Fruit fly (Drosophila melanogaster) whole organism, wandering third instar larva: Measurements from ENCODE around the gene RpL8.
A peak's percentile ranks its signal among the peaks of the same experiment; 100 is the strongest.

Experiments
- Abd-B ChIP-seq: fragments of >200 bp; optimal IDR thresholded peaks from 2 replicates; lab custom pipeline; 2017; ENCODE audit warnings: missing biosample characterization, missing genetic modification characterization
- CG32264 ChIP-seq: fragments of 200-800 bp; sonication (Bioruptor generic); optimal IDR thresholded peaks from 2 replicates; lab custom pipeline; 2016; ENCODE audit warnings: missing biosample characterization, missing genetic modification characterization
- CG9705 ChIP-seq: fragments of 200-800 bp; sonication (Bioruptor generic); optimal IDR thresholded peaks from 2 replicates; lab custom pipeline; 2018; ENCODE audit warnings: missing biosample characterization, mild to moderate bottlenecking, missing genetic modification characterization
- CrebA ChIP-seq: fragments of 200-800 bp; sonication (Bioruptor generic); optimal IDR thresholded peaks from 2 replicates; lab custom pipeline; 2016; ENCODE audit warnings: missing biosample characterization, mild to moderate bottlenecking, missing genetic modification characterization, borderline replicate concordance
- Dfd ChIP-seq: fragments of >200 bp; optimal IDR thresholded peaks from 2 replicates; lab custom pipeline; 2017; ENCODE audit warnings: missing biosample characterization, missing genetic modification characterization
- Dif ChIP-seq: fragments of 200-275, 200-300 bp; sonication (Bioruptor generic); optimal IDR thresholded peaks from 2 replicates; lab custom pipeline; 2018; ENCODE audit warnings: missing biosample characterization, missing genetic modification characterization; ENCODE audit not compliant: partially characterized antibody
- GATAd ChIP-seq: sonication (Bioruptor generic); optimal IDR thresholded peaks from 2 replicates; lab custom pipeline; 2016; ENCODE audit warnings: missing biosample characterization, missing genetic modification characterization
- HLH106 ChIP-seq: fragments of 200-800 bp; optimal IDR thresholded peaks from 3 replicates; lab custom pipeline; 2019; ENCODE audit warnings: missing biosample characterization, mild to moderate bottlenecking, missing genetic modification characterization, moderate library complexity
- Hnf4 ChIP-seq: fragments of 200-800 bp; sonication (Bioruptor generic); optimal IDR thresholded peaks from 2 replicates; lab custom pipeline; 2016; ENCODE audit warnings: missing biosample characterization, mild to moderate bottlenecking, missing genetic modification characterization
- Hr78 ChIP-seq: fragments of >200 bp; optimal IDR thresholded peaks from 2 replicates; lab custom pipeline; 2017; ENCODE audit warnings: missing biosample characterization, missing genetic modification characterization
- Hr83 ChIP-seq: fragments of 200-300 bp; sonication (Bioruptor generic); optimal IDR thresholded peaks from 2 replicates; lab custom pipeline; 2016; ENCODE audit warnings: missing biosample characterization, mild to moderate bottlenecking, missing genetic modification characterization, moderate library complexity; ENCODE audit not compliant: poor library complexity, severe bottlenecking
- Jra ChIP-seq: sonication (Bioruptor generic); optimal IDR thresholded peaks from 2 replicates; lab custom pipeline; 2016; ENCODE audit warnings: missing biosample characterization, missing genetic modification characterization
- Mio ChIP-seq: sonication (Bioruptor generic); optimal IDR thresholded peaks from 2 replicates; lab custom pipeline; 2016; ENCODE audit warnings: missing biosample characterization, missing genetic modification characterization
- Myc ChIP-seq: fragments of >200 bp; optimal IDR thresholded peaks from 2 replicates; lab custom pipeline; 2017
- N ChIP-seq: fragments of >200 bp; optimal IDR thresholded peaks from 2 replicates; lab custom pipeline; 2018; ENCODE audit warnings: missing biosample characterization, missing external identifiers, missing genetic modification characterization
- OdsH ChIP-seq: fragments of 200-800 bp; sonication (Bioruptor generic); optimal IDR thresholded peaks from 2 replicates; lab custom pipeline; 2016; ENCODE audit warnings: missing biosample characterization, mild to moderate bottlenecking, missing genetic modification characterization
- Rel ChIP-seq, 2 experiments: fragments of 200-800 bp; sonication (Bioruptor generic) in 1 of 2; optimal IDR thresholded peaks; 2 replicates in 1 of 2; 3 replicates in 1 of 2; lab custom pipeline; 2016 to 2019; ENCODE audit warnings: mild to moderate bottlenecking in 2 of 2, missing biosample characterization in 2 of 2, missing genetic modification characterization in 2 of 2, moderate library complexity in 1 of 2
- Sp1 ChIP-seq: fragments of 200-800 bp; sonication (Bioruptor generic); optimal IDR thresholded peaks from 3 replicates; lab custom pipeline; 2019; ENCODE audit warnings: missing biosample characterization, mild to moderate bottlenecking, missing genetic modification characterization, moderate library complexity
- Vsx2 ChIP-seq: fragments of 200-300, 225-300 bp; sonication (Bioruptor generic); optimal IDR thresholded peaks from 2 replicates; lab custom pipeline; 2018; ENCODE audit warnings: missing biosample characterization, missing genetic modification characterization; ENCODE audit not compliant: partially characterized antibody
- br ChIP-seq: fragments of 200-800 bp; sonication (Bioruptor generic); optimal IDR thresholded peaks from 2 replicates; lab custom pipeline; 2016; ENCODE audit warnings: missing biosample characterization, missing genetic modification characterization
- brk ChIP-seq: fragments of 200-800 bp; sonication (Bioruptor generic); optimal IDR thresholded peaks from 2 replicates; lab custom pipeline; 2016; ENCODE audit warnings: missing biosample characterization, mild to moderate bottlenecking, missing genetic modification characterization
- dl ChIP-seq, 2 experiments: fragments of 175-275, 200-275 bp in 1 of 2; fragments of 200-275 bp in 1 of 2; sonication (Bioruptor generic); optimal IDR thresholded peaks; lab custom pipeline; 2018; ENCODE audit warnings: mild to moderate bottlenecking in 2 of 2, missing biosample characterization in 2 of 2, missing genetic modification characterization in 2 of 2, moderate library complexity in 2 of 2; ENCODE audit not compliant: partially characterized antibody in 2 of 2, insufficient read depth in 1 of 2
- dmrt93B ChIP-seq: fragments of 200-800 bp; sonication (Bioruptor generic); optimal IDR thresholded peaks from 2 replicates; lab custom pipeline; 2018; ENCODE audit warnings: missing biosample characterization, mild to moderate bottlenecking, missing genetic modification characterization
- dsf ChIP-seq: sonication (Bioruptor generic); optimal IDR thresholded peaks from 2 replicates; lab custom pipeline; 2016; ENCODE audit warnings: missing biosample characterization, missing genetic modification characterization, borderline replicate concordance
- ey ChIP-seq: fragments of 200-800 bp; sonication (Bioruptor generic); optimal IDR thresholded peaks from 2 replicates; lab custom pipeline; 2016; ENCODE audit warnings: missing biosample characterization, missing genetic modification characterization
- foxo ChIP-seq, 2 experiments: fragments of 200-800 bp; sonication (Bioruptor generic); optimal IDR thresholded peaks; 2 replicates in 1 of 2; 3 replicates in 1 of 2; lab custom pipeline; 2016 to 2017; ENCODE audit warnings: missing biosample characterization in 2 of 2, missing genetic modification characterization in 2 of 2
- fru ChIP-seq: fragments of 200-800 bp; sonication (Bioruptor generic); optimal IDR thresholded peaks from 3 replicates; lab custom pipeline; 2016; ENCODE audit warnings: missing biosample characterization, mild to moderate bottlenecking, missing genetic modification characterization
- h ChIP-seq: fragments of 200-800 bp; sonication (Bioruptor generic); optimal IDR thresholded peaks from 3 replicates; lab custom pipeline; 2016; ENCODE audit warnings: missing biosample characterization, mild to moderate bottlenecking, missing genetic modification characterization
- jim ChIP-seq: fragments of 175-275, 200-325 bp; sonication (Bioruptor generic); optimal IDR thresholded peaks from 2 replicates; lab custom pipeline; 2016; ENCODE audit warnings: missing biosample characterization, mild to moderate bottlenecking, missing genetic modification characterization
- pan ChIP-seq: fragments of >200 bp; optimal IDR thresholded peaks from 2 replicates; lab custom pipeline; 2017
- psq ChIP-seq: fragments of 200-800 bp; sonication (Bioruptor generic); optimal IDR thresholded peaks from 3 replicates; lab custom pipeline; 2017; ENCODE audit warnings: missing biosample characterization, mild to moderate bottlenecking, missing genetic modification characterization, moderate library complexity
- rgr ChIP-seq: fragments of 200-800 bp; sonication (Bioruptor generic); optimal IDR thresholded peaks from 3 replicates; lab custom pipeline; 2016; ENCODE audit warnings: missing biosample characterization, mild to moderate bottlenecking, missing genetic modification characterization
- sage ChIP-seq: fragments of 200-800 bp; sonication (Bioruptor generic); optimal IDR thresholded peaks from 2 replicates; lab custom pipeline; 2016; ENCODE audit warnings: missing biosample characterization, mild to moderate bottlenecking, missing genetic modification characterization
- sv ChIP-seq: fragments of 200-800 bp; sonication (Bioruptor generic); optimal IDR thresholded peaks from 3 replicates; lab custom pipeline; 2016; ENCODE audit warnings: missing biosample characterization, missing genetic modification characterization
- tai ChIP-seq: sonication (Bioruptor generic); optimal IDR thresholded peaks from 2 replicates; lab custom pipeline; 2016; ENCODE audit warnings: missing biosample characterization, missing genetic modification characterization
- usp ChIP-seq: fragments of >200 bp; optimal IDR thresholded peaks from 2 replicates; lab custom pipeline; 2017; ENCODE audit warnings: missing biosample characterization, missing genetic modification characterization
- woc ChIP-seq: sonication (Bioruptor generic); optimal IDR thresholded peaks from 2 replicates; lab custom pipeline; 2016; ENCODE audit warnings: missing biosample characterization, mild to moderate bottlenecking, missing genetic modification characterization

Gene RpL8

dm6 chr3L:2578315-2578714, 8.9 kb upstream of the RpL8 start:
- no peak for TF ChIP-seq psq (GFP tag; lab: Kevin White, UChicago)
- no peak for TF ChIP-seq Vsx2 (GFP tag; lab: Kevin White, UChicago)
- no peak for TF ChIP-seq CG9705 (GFP tag; lab: Kevin White, UChicago)
- no peak for TF ChIP-seq pan
- no peak for TF ChIP-seq woc (GFP tag; lab: Kevin White, UChicago)
- TF ChIP-seq sage (GFP tag; lab: Kevin White, UChicago) = no peak
- TF ChIP-seq Dif (GFP tag; lab: Kevin White, UChicago) = no peak
- TF ChIP-seq brk (GFP tag; lab: Kevin White, UChicago) = no peak
- TF ChIP-seq fru (GFP tag; lab: Kevin White, UChicago) = no peak
- TF ChIP-seq Hr83 (GFP tag; lab: Kevin White, UChicago) = no peak
- no peak for TF ChIP-seq CrebA (GFP tag; lab: Kevin White, UChicago)
- no peak for TF ChIP-seq rgr
- TF ChIP-seq Mio (GFP tag; lab: Kevin White, UChicago) = no peak
- TF ChIP-seq Abd-B = no peak

- TF ChIP-seq ey (GFP tag; lab: Kevin White, UChicago) (peak; percentile 28), Hr78 (no peak), Jra (GFP tag; lab: Kevin White, UChicago) (no peak), woc (GFP tag; lab: Kevin White, UChicago) (no peak), sv (GFP tag; lab: Kevin White, UChicago) (peak; percentile 56), h (GFP tag; lab: Kevin White, UChicago) (peak; percentile 7), pan (no peak), sage (GFP tag; lab: Kevin White, UChicago) (no peak), Dif (GFP tag; lab: Kevin White, UChicago) (no peak), CG9705 (GFP tag; lab: Kevin White, UChicago) (no peak), HLH106 (peak; percentile 1), OdsH (GFP tag; lab: Kevin White, UChicago) (peak; percentile 3), rgr (peak; percentile 32), Vsx2 (GFP tag; lab: Kevin White, UChicago) (no peak), tai (GFP tag; lab: Kevin White, UChicago) (peak; percentile 13), CG32264 (no peak), Rel (GFP tag; optimal IDR thresholded peaks at IDR 0.05; lab: Kevin White, UChicago) (no peak), Rel (tag; optimal IDR thresholded peaks at IDR 0.05; lab: Kevin White, UChicago) (no peak), brk (GFP tag; lab: Kevin White, UChicago) (no peak), Sp1 (GFP tag; lab: Kevin White, UChicago) (peak; percentile 15), dl (GFP tag; optimal IDR thresholded peaks at IDR 0.05; lab: Kevin White, UChicago; ENCODE audit: insufficient read depth in 1 of 2, partially characterized antibody in 2 of 2) (no peak), fru (GFP tag; lab: Kevin White, UChicago) (peak; percentile 23), Hr83 (GFP tag; lab: Kevin White, UChicago) (no peak), Dfd (GFP tag; lab: Kevin White, UChicago) (no peak), dmrt93B (GFP tag; lab: Kevin White, UChicago) (no peak), foxo (GFP tag; optimal IDR thresholded peaks at IDR 0.05; lab: Kevin White, UChicago) (no peak), N (GFP tag; lab: Kevin White, UChicago) (no peak), CrebA (GFP tag; lab: Kevin White, UChicago) (no peak), Hnf4 (no peak)
Measured at dm6 chr3L:2578737-2579136, 8.5 kb upstream of the RpL8 start.

dm6 chr3L:2579557-2580224, 7.6 kb upstream of the RpL8 start:
- no peak for TF ChIP-seq Rel (GFP tag; optimal IDR thresholded peaks at IDR 0.05; lab: Kevin White, UChicago)
- peak; percentile 96 for TF ChIP-seq Rel (tag; optimal IDR thresholded peaks at IDR 0.05; lab: Kevin White, UChicago)
- no peak for TF ChIP-seq sv (GFP tag; lab: Kevin White, UChicago)

dm6 chr3L:2581343-2581825, 5.9 kb upstream of the RpL8 start:
- TF ChIP-seq ey (GFP tag; lab: Kevin White, UChicago) (peak; percentile 63), CG9705 (GFP tag; lab: Kevin White, UChicago) (no peak), br (peak; percentile 72), rgr (peak; percentile 72), Jra (GFP tag; lab: Kevin White, UChicago) (peak; percentile 16), Abd-B (no peak), dsf (GFP tag; lab: Kevin White, UChicago) (no peak), Sp1 (GFP tag; lab: Kevin White, UChicago) (peak; percentile 70), usp (GFP tag; lab: Kevin White, UChicago) (no peak), N (GFP tag; lab: Kevin White, UChicago) (no peak), sage (GFP tag; lab: Kevin White, UChicago) (peak; percentile 53), Myc (lab: Kevin White, UChicago) (no peak), sv (GFP tag; lab: Kevin White, UChicago) (peak; percentile 66), OdsH (GFP tag; lab: Kevin White, UChicago) (peak; percentile 57), Dfd (GFP tag; lab: Kevin White, UChicago) (no peak), GATAd (GFP tag; lab: Kevin White, UChicago) (no peak), fru (GFP tag; lab: Kevin White, UChicago) (peak; percentile 67), Hnf4 (peak; percentile 50), Hr83 (GFP tag; lab: Kevin White, UChicago) (peak; percentile 4), woc (GFP tag; lab: Kevin White, UChicago) (peak; percentile 33), psq (GFP tag; lab: Kevin White, UChicago) (peak; percentile 69), HLH106 (peak; percentile 52), Rel (GFP tag; optimal IDR thresholded peaks at IDR 0.05; lab: Kevin White, UChicago) (no peak), Rel (tag; optimal IDR thresholded peaks at IDR 0.05; lab: Kevin White, UChicago) (no peak), jim (GFP tag; lab: Kevin White, UChicago) (no peak), foxo (GFP tag; optimal IDR thresholded peaks at IDR 0.05; lab: Kevin White, UChicago) (peak in 1 of 2 experiments; percentile 64)
